Worm (Caenorhabditis elegans) whole organism, young adult: ENCODE measurements around the gene F46F5.10.

Source experiments
- aptf-2 ChIP-seq: fragments of 200-800 bp; sonication (Bioruptor generic); conservative IDR thresholded peaks from 2 replicates; pipeline ENCODE4 v1.3.6; 2022; ENCODE audit warnings: missing genetic modification reagents, missing genetic modification characterization, missing compliant biosample characterization
- die-1 ChIP-seq: sonication (generic microtip); optimal IDR thresholded peaks from 2 replicates; lab custom pipeline; 2016; ENCODE audit warnings: missing genotype, mild to moderate bottlenecking, missing genetic modification characterization, missing compliant biosample characterization
- him-1 ChIP-seq: sonication (generic microtip); optimal IDR thresholded peaks from 2 replicates; lab custom pipeline; 2016; ENCODE audit warnings: missing genotype, missing genetic modification reagents, missing genetic modification characterization, missing compliant biosample characterization
- nhr-80 ChIP-seq: sonication (generic microtip); optimal IDR thresholded peaks from 2 replicates; lab custom pipeline; 2016; ENCODE audit warnings: missing genetic modification characterization, missing compliant biosample characterization
- pha-4 ChIP-seq: fragments of 150-350 bp; sonication (generic microtip); optimal IDR thresholded peaks from 2 replicates; lab custom pipeline; 2014; ENCODE audit warnings: missing biosample characterization, missing genetic modification reagents, missing genetic modification characterization
- snpc-1.3 ChIP-seq: sonication (generic microtip); optimal IDR thresholded peaks from 2 replicates; lab custom pipeline; 2017; ENCODE audit warnings: missing genetic modification characterization, mild to moderate bottlenecking, missing compliant biosample characterization, antibody characterized with exemption, moderate library complexity, missing genotype, missing genetic modification reagents; ENCODE audit not compliant: insufficient read depth

DNA sequence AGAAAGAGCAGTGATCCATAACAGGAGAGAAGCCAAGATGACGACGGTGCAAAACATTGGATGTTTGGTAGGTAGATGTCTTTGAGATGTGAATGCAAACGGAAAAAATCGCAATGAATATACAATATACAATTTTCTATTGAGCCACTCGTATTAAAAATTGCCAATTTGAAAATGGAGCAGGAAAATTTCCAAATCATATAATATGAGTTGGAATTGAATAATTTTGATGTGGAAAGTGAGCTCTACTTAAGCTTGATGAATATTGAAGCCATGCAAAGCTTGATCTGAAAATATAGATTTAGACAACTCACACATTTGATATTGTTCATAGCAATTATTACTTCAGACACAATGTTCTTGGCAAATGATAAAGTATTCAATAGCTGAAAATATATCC, 14.8 kb downstream of the F46F5.10 start, which contains the start of gene F28A10.8:
- TF ChIP-seq snpc-1.3 (tag; lab: Kevin White, UChicago) (no peak), him-1 (tag; lab: Kevin White, UChicago) (no peak), die-1 (tag; lab: Kevin White, UChicago) (no peak), nhr-80 (tag; lab: Kevin White, UChicago) (no peak), aptf-2 (no peak), pha-4 (tag; lab: Kevin White, UChicago) (no peak)
